Worm (Caenorhabditis elegans): ENCODE measurements around the gene F23F1.6.

The F23F1.6 gene

ce11 chrII:51352-51751, 14.2 kb upstream of the F23F1.6 start, which contains the start of gene sptl-1:
sptl-1 (plus strand) TSS chrII:51652.
- TF ChIP-seq unc-62 (GFP tag; optimal IDR thresholded peaks at IDR 0.05), result no peak

ce11 chrII:50862-51261, 13.7 kb upstream of the F23F1.6 start:
- no peak for TF ChIP-seq unc-62 (GFP tag; optimal IDR thresholded peaks at IDR 0.05)

- TF ChIP-seq unc-62 (GFP tag; optimal IDR thresholded peaks at IDR 0.05), result no peak
These were observed 10.2 kb upstream of the F23F1.6 start, which contains the start of gene C23H3.5 for ce11 chrII:47280-47679. C23H3.5 (plus strand) TSS chrII:47580.

ce11 chrII:46116-46515, 9.0 kb upstream of the F23F1.6 start, which contains the start of gene rpt-4:
rpt-4 (minus strand) TSS chrII:46216.
- TF ChIP-seq unc-62 (GFP tag; optimal IDR thresholded peaks at IDR 0.05), result no peak

- no peak for TF ChIP-seq unc-62 (GFP tag; optimal IDR thresholded peaks at IDR 0.05)
These were observed 7.6 kb upstream of the F23F1.6 start, which contains the start of gene rpoa-49 for ce11 chrII:44740-45139. rpoa-49 (plus strand) TSS chrII:45040.

- TF ChIP-seq unc-62 (GFP tag; optimal IDR thresholded peaks at IDR 0.05), result no peak
These were observed 6.5 kb upstream of the F23F1.6 start, which contains the start of gene nfyc-1 for ce11 chrII:43640-44039. nfyc-1 (plus strand) TSS chrII:43907.

ce11 chrII:41914-42313, 4.8 kb upstream of the F23F1.6 start, which contains the start of gene F23F1.10:
F23F1.10 (minus strand) TSS chrII:41982.
- no peak for TF ChIP-seq unc-62 (GFP tag; optimal IDR thresholded peaks at IDR 0.05)

ce11 chrII:39437-39836, 2.3 kb upstream of the F23F1.6 start, which contains the start of gene spp-24:
spp-24 (minus strand) TSS chrII:39537.
- no peak for TF ChIP-seq unc-62 (GFP tag; optimal IDR thresholded peaks at IDR 0.05)

- TF ChIP-seq unc-62 (GFP tag; optimal IDR thresholded peaks at IDR 0.05), result no peak
These were observed 3.2 kb downstream of the F23F1.6 start, which contains the start of gene F23F1.2 for ce11 chrII:33904-34303. F23F1.2 (plus strand) TSS chrII:34204.

- no peak for TF ChIP-seq unc-62 (GFP tag; optimal IDR thresholded peaks at IDR 0.05)
These were observed 5.6 kb downstream of the F23F1.6 start, which contains the start of the genes F23F1.5 and fbxc-54 for ce11 chrII:31521-31920. F23F1.5 (minus strand) TSS chrII:31584. fbxc-54 (plus strand) TSS chrII:31719.

ce11 chrII:29578-29977, 7.5 kb downstream of the F23F1.6 start:
- TF ChIP-seq unc-62 (GFP tag; optimal IDR thresholded peaks at IDR 0.05), result no peak

- TF ChIP-seq unc-62 (GFP tag; optimal IDR thresholded peaks at IDR 0.05), result no peak
These were observed 8.8 kb downstream of the F23F1.6 start, which contains the start of gene F23F1.4 for ce11 chrII:28283-28682. F23F1.4 (minus strand) TSS chrII:28423.

ce11 chrII:24559-24998, 12.5 kb downstream of the F23F1.6 start, which contains the start of gene enee-1:
enee-1 (plus strand) TSS chrII:24666.
- no peak for TF ChIP-seq unc-62 (GFP tag; optimal IDR thresholded peaks at IDR 0.05)

ce11 chrII:23739-24138, 13.4 kb downstream of the F23F1.6 start:
- no peak for TF ChIP-seq unc-62 (GFP tag; optimal IDR thresholded peaks at IDR 0.05)

- TF ChIP-seq unc-62 (GFP tag; optimal IDR thresholded peaks at IDR 0.05), result no peak
These were observed 14.1 kb downstream of the F23F1.6 start, which contains the start of gene sqt-2 for ce11 chrII:23025-23424. sqt-2 (plus strand) TSS chrII:23325.

- TF ChIP-seq unc-62 (GFP tag; optimal IDR thresholded peaks at IDR 0.05), result no peak
These were observed 15.2 kb downstream of the F23F1.6 start for ce11 chrII:21953-22352.

- no peak for TF ChIP-seq unc-62 (GFP tag; optimal IDR thresholded peaks at IDR 0.05)
These were observed 17.9 kb downstream of the F23F1.6 start, which contains the start of gene gmeb-1 for ce11 chrII:19238-19637. gmeb-1 (plus strand) TSS chrII:19538.

Measured in whole organism, dauer.